Worm (Caenorhabditis elegans): ENCODE measurements around the gene rskd-1.

DNA sequence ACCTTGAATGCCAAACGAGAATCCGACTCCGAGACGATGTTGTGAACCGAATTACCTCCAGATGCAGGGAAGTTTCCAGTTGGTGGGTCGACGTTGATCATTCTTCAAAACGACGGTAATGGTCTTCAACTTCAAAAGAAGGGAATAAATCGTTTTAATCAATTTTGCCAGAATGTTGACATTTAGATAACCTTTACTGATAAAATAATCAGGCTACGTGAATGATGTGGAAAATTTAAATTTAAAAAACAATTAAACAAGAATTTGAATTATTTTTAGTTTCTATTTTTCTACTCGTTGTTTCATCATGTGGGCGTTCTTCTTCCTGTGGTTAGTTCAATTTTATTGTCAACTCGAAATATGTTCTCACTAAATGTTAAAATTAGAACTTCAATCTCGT lies 24.7 kb downstream of the rskd-1 start, which contains the start of gene ssp-35:
- TF ChIP-seq ceh-9 (tag; optimal IDR thresholded peaks at IDR 0.05) (no peak), nhr-11 (tag; optimal IDR thresholded peaks at IDR 0.05) (no peak), tbx-7 (tag; optimal IDR thresholded peaks at IDR 0.05) (no peak), ceh-22 (tag; optimal IDR thresholded peaks at IDR 0.05) (no peak), fkh-6 (tag; optimal IDR thresholded peaks at IDR 0.05) (no peak), pha-2 (tag; optimal IDR thresholded peaks at IDR 0.05) (no peak)
